Worm (Caenorhabditis elegans) whole organism, L4 larva: ENCODE measurements around the gene oma-2.

Experiments used
- ceh-82 ChIP-seq: sonication (generic microtip); optimal IDR thresholded peaks from 2 replicates; lab custom pipeline; 2017; ENCODE audit warnings: missing biosample characterization, missing genetic modification characterization
- lin-39 ChIP-seq: fragments of 150-350 bp; optimal IDR thresholded peaks from 2 replicates; lab custom pipeline; 2014; ENCODE audit warnings: missing biosample characterization, missing genetic modification reagents, missing genetic modification characterization
- mdt-29 ChIP-seq: fragments of 200-800 bp; sonication (Bioruptor generic); IDR thresholded peaks from 2 replicates; pipeline ENCODE4 v1.3.6; 2022; ENCODE audit warnings: missing genetic modification reagents, missing genetic modification characterization, missing compliant biosample characterization
- pha-4 ChIP-seq, 2 experiments: fragments of 150-350 bp in 1 of 2; fragments of 200-800 bp in 1 of 2; sonication (Bioruptor generic) in 1 of 2; IDR thresholded peaks in 1 of 2; optimal IDR thresholded peaks in 1 of 2; 2 replicates each; pipeline versions ENCODE4 v1.3.6 to Lab custom; 2014 to 2022; ENCODE audit warnings: missing genetic modification characterization in 2 of 2, missing genetic modification reagents in 2 of 2, missing biosample characterization in 1 of 2, missing compliant biosample characterization in 1 of 2
- unc-130 ChIP-seq: sonication (generic microtip); optimal IDR thresholded peaks from 2 replicates; lab custom pipeline; 2016; ENCODE audit warnings: missing genetic modification reagents, missing genetic modification characterization, missing compliant biosample characterization

DNA sequence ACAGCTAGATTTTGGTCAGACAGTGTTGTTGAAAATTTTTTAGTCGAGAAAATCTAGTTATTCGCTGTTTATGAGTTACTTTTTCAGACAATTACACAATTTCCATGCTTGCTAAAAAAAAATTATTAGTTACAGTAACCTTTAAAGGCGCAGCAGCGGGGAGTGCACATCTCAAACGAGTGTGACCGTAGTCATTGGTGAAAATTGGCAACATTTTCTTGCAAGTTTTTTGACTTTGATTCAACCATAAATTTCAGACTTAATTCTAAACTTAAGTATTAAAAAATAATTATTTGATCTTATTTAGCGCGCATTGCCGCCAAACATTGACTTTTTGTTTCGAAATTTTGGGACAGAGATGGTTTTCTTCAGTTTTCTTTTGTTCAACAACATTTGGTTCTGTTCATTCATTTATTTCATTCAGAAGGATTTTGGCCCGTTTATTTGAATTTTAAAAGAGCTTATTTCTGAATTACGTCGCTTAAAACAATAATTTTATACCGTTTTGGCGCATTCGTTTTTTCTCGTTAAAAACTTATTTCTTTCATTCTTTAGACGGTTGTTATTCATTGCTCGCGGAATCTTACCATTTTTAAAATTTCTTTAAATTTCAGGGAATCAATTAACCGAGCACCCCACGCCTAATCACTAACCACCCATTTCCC is at the start of gene oma-2:
- TF ChIP-seq pha-4 (GFP tag; IDR thresholded peaks at IDR 0.05; lab: Robert Waterston, UW) (no peak), pha-4 (tag; optimal IDR thresholded peaks at IDR 0.05; lab: Kevin White, UChicago) (no peak), ceh-82 (tag; lab: Kevin White, UChicago) (no peak), unc-130 (peak; percentile 33), mdt-29 (GFP tag; lab: Robert Waterston, UW) (no peak), lin-39 (no peak)
